Worm (Caenorhabditis elegans) whole organism, L3 larva: Measurements from ENCODE around the gene eco-1.
A peak's percentile ranks its signal among the peaks of the same experiment; 100 is the strongest.

ENCODE experiments used
- R02D3.7 ChIP-seq: fragments of 150-350 bp; optimal IDR thresholded peaks from 2 replicates; lab custom pipeline; 2014; ENCODE audit warnings: missing biosample characterization, missing genetic modification characterization
- ZK546.5 ChIP-seq: sonication (generic microtip); optimal IDR thresholded peaks from 2 replicates; lab custom pipeline; 2017; ENCODE audit warnings: missing biosample characterization, missing genetic modification characterization
- aly-2 ChIP-seq: fragments of 150-350 bp; optimal IDR thresholded peaks from 2 replicates; lab custom pipeline; 2014; ENCODE audit warnings: missing biosample characterization, missing genetic modification characterization
- ama-1 ChIP-seq: fragments of 150-350 bp; optimal IDR thresholded peaks from 2 replicates; lab custom pipeline; 2018
- ceh-16 ChIP-seq: sonication (generic microtip); optimal IDR thresholded peaks from 2 replicates; lab custom pipeline; 2017; ENCODE audit warnings: missing biosample characterization, missing genetic modification characterization
- ceh-28 ChIP-seq: fragments of 150-350 bp; optimal IDR thresholded peaks from 2 replicates; lab custom pipeline; 2014; ENCODE audit warnings: missing biosample characterization, missing genetic modification reagents, missing genetic modification characterization
- ceh-82 ChIP-seq: fragments of 150-350 bp; optimal IDR thresholded peaks from 2 replicates; lab custom pipeline; 2014; ENCODE audit warnings: missing biosample characterization, missing genetic modification characterization
- ceh-9 ChIP-seq: sonication (generic microtip); optimal IDR thresholded peaks from 2 replicates; lab custom pipeline; 2018; ENCODE audit warnings: missing biosample characterization, missing genetic modification characterization
- daf-12 ChIP-seq: fragments of 150-350 bp; optimal IDR thresholded peaks from 2 replicates; lab custom pipeline; 2014; ENCODE audit warnings: missing biosample characterization, missing genetic modification reagents, missing genetic modification characterization
- egl-27 ChIP-seq: sonication (generic microtip); optimal IDR thresholded peaks from 4 replicates; lab custom pipeline; 2017; ENCODE audit warnings: missing biosample characterization, missing genetic modification reagents, missing genetic modification characterization
- egl-5 ChIP-seq: fragments of 150-350 bp; optimal IDR thresholded peaks from 2 replicates; lab custom pipeline; 2017; ENCODE audit warnings: missing biosample characterization, missing genetic modification reagents, missing genetic modification characterization, inconsistent platforms
- elt-1 ChIP-seq: fragments of 150-350 bp; optimal IDR thresholded peaks from 2 replicates; lab custom pipeline; 2014; ENCODE audit warnings: missing biosample characterization, missing genetic modification characterization
- elt-2 ChIP-seq: sonication (generic microtip); optimal IDR thresholded peaks from 2 replicates; lab custom pipeline; 2016; ENCODE audit warnings: missing genetic modification reagents, mild to moderate bottlenecking, missing genetic modification characterization, missing compliant biosample characterization
- elt-3 ChIP-seq, 3 experiments: fragments of 150-350 bp in 1 of 3; sonication (generic microtip) in 2 of 3; optimal IDR thresholded peaks; 2 replicates in 2 of 3; 4 replicates in 1 of 3; lab custom pipeline; 2014 to 2017; ENCODE audit warnings: missing biosample characterization in 3 of 3, missing genetic modification characterization in 3 of 3
- eor-1 ChIP-seq, 2 experiments: fragments of 150-350 bp; optimal IDR thresholded peaks; 2 replicates each; lab custom pipeline; 2014 to 2018; ENCODE audit warnings: missing biosample characterization in 2 of 2, missing genetic modification characterization in 2 of 2
- fkh-10 ChIP-seq: sonication (generic microtip); optimal IDR thresholded peaks from 2 replicates; lab custom pipeline; 2017; ENCODE audit warnings: missing biosample characterization, missing genetic modification reagents, missing genetic modification characterization
- fkh-2 ChIP-seq: fragments of 150-350 bp; optimal IDR thresholded peaks from 2 replicates; lab custom pipeline; 2014; ENCODE audit warnings: missing biosample characterization, missing genetic modification reagents, missing genetic modification characterization
- fos-1 ChIP-seq: fragments of 150-350 bp; optimal IDR thresholded peaks from 2 replicates; lab custom pipeline; 2014; ENCODE audit warnings: missing biosample characterization, missing genetic modification characterization
- hmg-11 ChIP-seq: sonication (generic microtip); optimal IDR thresholded peaks from 2 replicates; lab custom pipeline; 2016; ENCODE audit warnings: missing genetic modification characterization, missing compliant biosample characterization
- jun-1 ChIP-seq: fragments of 150-350 bp; optimal IDR thresholded peaks from 2 replicates; lab custom pipeline; 2014; ENCODE audit warnings: missing biosample characterization, missing genetic modification reagents, missing genetic modification characterization
- lin-15B ChIP-seq: fragments of 150-350 bp; optimal IDR thresholded peaks from 2 replicates; lab custom pipeline; 2014; ENCODE audit warnings: missing biosample characterization, missing genetic modification characterization
- lin-39 ChIP-seq: fragments of 150-350 bp; optimal IDR thresholded peaks from 2 replicates; lab custom pipeline; 2018; ENCODE audit warnings: missing biosample characterization, missing genetic modification reagents, missing genetic modification characterization
- lsy-12 ChIP-seq: sonication (generic microtip); optimal IDR thresholded peaks from 2 replicates; lab custom pipeline; 2016; ENCODE audit warnings: mild to moderate bottlenecking, missing genetic modification characterization, missing compliant biosample characterization
- mdl-1 ChIP-seq: fragments of 150-350 bp; optimal IDR thresholded peaks from 2 replicates; lab custom pipeline; 2014; ENCODE audit warnings: missing biosample characterization, missing genetic modification characterization
- mml-1 ChIP-seq: fragments of 150-350 bp; sonication (generic microtip); optimal IDR thresholded peaks from 3 replicates; lab custom pipeline; 2014; ENCODE audit warnings: missing biosample characterization, missing genetic modification characterization
- nfya-1 ChIP-seq: sonication (generic microtip); optimal IDR thresholded peaks from 2 replicates; lab custom pipeline; 2017; ENCODE audit warnings: missing genetic modification characterization, mild to moderate bottlenecking, missing compliant biosample characterization, antibody characterized with exemption, moderate library complexity; ENCODE audit not compliant: insufficient read depth
- nhr-11 ChIP-seq: fragments of 150-350 bp; optimal IDR thresholded peaks from 2 replicates; lab custom pipeline; 2014; ENCODE audit warnings: missing biosample characterization, missing genetic modification characterization
- nhr-12 ChIP-seq: fragments of 150-350 bp; optimal IDR thresholded peaks from 2 replicates; lab custom pipeline; 2014; ENCODE audit warnings: missing biosample characterization, missing genetic modification characterization
- nhr-23 ChIP-seq: fragments of 150-350 bp; optimal IDR thresholded peaks from 2 replicates; lab custom pipeline; 2014; ENCODE audit warnings: missing biosample characterization, missing genetic modification reagents, missing genetic modification characterization
- nhr-237 ChIP-seq: fragments of 150-350 bp; optimal IDR thresholded peaks from 2 replicates; lab custom pipeline; 2014; ENCODE audit warnings: missing biosample characterization, missing genetic modification characterization
- nhr-25 ChIP-seq: sonication (generic microtip); optimal IDR thresholded peaks from 2 replicates; lab custom pipeline; 2017; ENCODE audit warnings: missing biosample characterization, missing genetic modification characterization
- nhr-28 ChIP-seq: fragments of 150-350 bp; optimal IDR thresholded peaks from 2 replicates; lab custom pipeline; 2014; ENCODE audit warnings: missing biosample characterization, missing genetic modification characterization
- nhr-43 ChIP-seq: sonication (generic microtip); optimal IDR thresholded peaks from 2 replicates; lab custom pipeline; 2016; ENCODE audit warnings: mild to moderate bottlenecking, missing genetic modification characterization, missing compliant biosample characterization; ENCODE audit not compliant: poor library complexity, severe bottlenecking
- nhr-67 ChIP-seq: fragments of 150-350 bp; optimal IDR thresholded peaks from 2 replicates; lab custom pipeline; 2014; ENCODE audit warnings: missing biosample characterization, missing genetic modification characterization
- nhr-76 ChIP-seq: fragments of 150-350 bp; sonication (generic microtip); optimal IDR thresholded peaks from 5 replicates; lab custom pipeline; 2014; ENCODE audit warnings: missing biosample characterization, missing genetic modification characterization
- nhr-77 ChIP-seq: fragments of 150-350 bp; optimal IDR thresholded peaks from 2 replicates; lab custom pipeline; 2014; ENCODE audit warnings: missing biosample characterization, missing genetic modification characterization
- pha-4 ChIP-seq: fragments of 150-350 bp; optimal IDR thresholded peaks from 2 replicates; lab custom pipeline; 2014; ENCODE audit warnings: missing biosample characterization, missing genetic modification reagents, missing genetic modification characterization
- pqm-1 ChIP-seq: fragments of 150-350 bp; optimal IDR thresholded peaks from 2 replicates; lab custom pipeline; 2017; ENCODE audit warnings: missing biosample characterization, missing genetic modification characterization, inconsistent platforms
- sea-2 ChIP-seq: fragments of 150-350 bp; sonication (generic microtip); optimal IDR thresholded peaks from 4 replicates; lab custom pipeline; 2014; ENCODE audit warnings: missing biosample characterization, missing genetic modification reagents, missing genetic modification characterization
- skn-1 ChIP-seq: fragments of 150-350 bp; optimal IDR thresholded peaks from 2 replicates; lab custom pipeline; 2014; ENCODE audit warnings: missing biosample characterization, missing genetic modification characterization
- snpc-4 ChIP-seq: fragments of 150-350 bp; optimal IDR thresholded peaks from 2 replicates; lab custom pipeline; 2014; ENCODE audit warnings: missing biosample characterization, missing genetic modification characterization
- tbx-2 ChIP-seq: sonication (generic microtip); optimal IDR thresholded peaks from 2 replicates; lab custom pipeline; 2016; ENCODE audit warnings: mild to moderate bottlenecking, missing genetic modification characterization, missing compliant biosample characterization
- unc-39 ChIP-seq: sonication (generic microtip); optimal IDR thresholded peaks from 4 replicates; lab custom pipeline; 2017; ENCODE audit warnings: missing biosample characterization, missing genetic modification characterization
- unc-62 ChIP-seq: fragments of 150-350 bp; sonication (generic microtip); optimal IDR thresholded peaks from 4 replicates; lab custom pipeline; 2014; ENCODE audit warnings: missing biosample characterization, missing genetic modification reagents, missing genetic modification characterization
- zag-1 ChIP-seq: fragments of 150-350 bp; optimal IDR thresholded peaks from 2 replicates; lab custom pipeline; 2014; ENCODE audit warnings: missing biosample characterization, missing genetic modification characterization
- ztf-11 ChIP-seq: fragments of 150-350 bp; optimal IDR thresholded peaks from 2 replicates; lab custom pipeline; 2014; ENCODE audit warnings: missing biosample characterization, missing genetic modification characterization
- ztf-4 ChIP-seq: fragments of 150-350 bp; optimal IDR thresholded peaks from 2 replicates; lab custom pipeline; 2014; ENCODE audit warnings: missing biosample characterization, missing genetic modification characterization

The eco-1 gene

DNA sequence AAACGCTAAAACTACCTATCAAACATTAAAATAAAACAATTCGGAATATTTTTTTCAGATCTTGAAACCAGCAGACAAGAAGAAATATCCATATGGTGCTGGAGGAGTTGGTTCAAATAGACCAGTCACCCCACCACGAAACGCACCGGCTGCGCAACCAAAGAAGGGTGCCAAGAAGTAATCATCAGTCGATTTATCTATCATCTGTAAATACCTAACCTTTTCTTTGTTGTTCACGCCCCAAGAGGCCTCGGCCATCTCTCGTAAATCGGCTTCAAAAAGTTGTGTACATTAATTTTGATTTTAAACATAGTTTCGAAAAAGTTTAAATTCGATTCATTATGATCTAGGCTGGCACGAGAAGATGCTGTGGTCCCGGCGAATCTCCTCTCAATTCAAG lies 20.9 kb downstream of the eco-1 start:
- TF ChIP-seq ama-1 (peak; percentile 53), nhr-25 (tag; lab: Kevin White, UChicago) (no peak)

DNA sequence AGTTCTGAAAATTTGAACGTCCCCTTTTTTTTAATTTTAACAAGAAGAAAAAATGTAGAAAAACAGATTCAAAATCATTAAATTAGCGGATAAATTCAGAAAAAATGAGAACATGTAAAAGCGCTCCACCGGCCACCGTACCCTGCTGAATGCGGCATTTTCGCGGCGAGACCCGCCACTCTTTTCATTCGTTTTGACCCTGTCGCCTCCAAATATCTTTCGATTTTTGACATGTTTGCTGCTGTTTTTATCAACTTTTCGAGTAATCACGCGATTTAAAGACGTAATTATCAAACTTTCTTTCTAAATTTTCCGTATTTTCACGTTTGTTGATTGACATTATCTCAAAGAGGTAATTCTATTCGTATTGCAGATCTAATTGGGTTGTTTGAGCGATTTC lies 22.7 kb downstream of the eco-1 start, which contains the start of gene gsp-2:
gsp-2 (plus strand) TSS at position 374 of the 400 bp plus-strand sequence.
- TF ChIP-seq ceh-16 (tag; lab: Kevin White, UChicago), result no peak
- peak; percentile 57 for TF ChIP-seq pqm-1
- no peak for TF ChIP-seq fkh-10
- no peak for TF ChIP-seq nhr-43
- TF ChIP-seq ceh-82 (tag; lab: Kevin White, UChicago), result no peak
- TF ChIP-seq nhr-237 (tag; lab: Kevin White, UChicago), result no peak
- TF ChIP-seq egl-27 (tag; lab: Kevin White, UChicago), result no peak
- no peak for TF ChIP-seq ztf-4
- no peak for TF ChIP-seq fos-1 (tag; lab: Kevin White, UChicago)
- peak; percentile 65 for TF ChIP-seq elt-2 (tag; lab: Kevin White, UChicago)
- peak; percentile 80 for TF ChIP-seq lin-39
- TF ChIP-seq sea-2 (GFP tag; lab: Kevin White, UChicago), result no peak
- TF ChIP-seq lsy-12, result peak; percentile 46
- TF ChIP-seq nhr-11, result no peak
- peak; percentile 88 for TF ChIP-seq nhr-23 (tag; lab: Kevin White, UChicago)
- TF ChIP-seq nhr-76 (tag; lab: Kevin White, UChicago), result no peak
- peak; percentile 62 for TF ChIP-seq snpc-4 (tag; lab: Kevin White, UChicago)
- TF ChIP-seq tbx-2 (tag; lab: Kevin White, UChicago), result no peak
- TF ChIP-seq fkh-2, result no peak
- TF ChIP-seq nhr-25 (tag; lab: Kevin White, UChicago), result peak; percentile 51
- TF ChIP-seq mml-1 (tag; lab: Kevin White, UChicago), result no peak
- TF ChIP-seq eor-1 (tag; optimal IDR thresholded peaks at IDR 0.05; lab: Kevin White, UChicago), result no peak
- TF ChIP-seq ama-1, result peak; percentile 52
- peak; percentile 91 for TF ChIP-seq nfya-1 (tag; lab: Kevin White, UChicago)
- no peak for TF ChIP-seq zag-1
- TF ChIP-seq elt-1 (tag; lab: Kevin White, UChicago), result no peak
- TF ChIP-seq lin-15B (tag; lab: Kevin White, UChicago), result peak; percentile 93
- TF ChIP-seq mdl-1, result no peak
- TF ChIP-seq pha-4, result peak; percentile 86
- peak; percentile 52 for TF ChIP-seq R02D3.7 (tag; lab: Kevin White, UChicago)
- peak; percentile 29 for TF ChIP-seq jun-1 (tag; lab: Kevin White, UChicago)
- peak; percentile 67 for TF ChIP-seq egl-5
- TF ChIP-seq aly-2 (tag; lab: Kevin White, UChicago), result no peak
- TF ChIP-seq nhr-12 (tag; lab: Kevin White, UChicago), result no peak
- TF ChIP-seq nhr-28 (tag; lab: Kevin White, UChicago), result no peak
- TF ChIP-seq unc-39 (tag; lab: Kevin White, UChicago), result no peak
- peak; percentile 34 for TF ChIP-seq hmg-11 (tag; lab: Kevin White, UChicago)
- no peak for TF ChIP-seq elt-3 (tag; optimal IDR thresholded peaks at IDR 0.05; lab: Kevin White, UChicago)
- TF ChIP-seq unc-62, result no peak
- no peak for TF ChIP-seq ztf-11 (tag; lab: Kevin White, UChicago)
- TF ChIP-seq ceh-9, result no peak
- no peak for TF ChIP-seq skn-1 (tag; lab: Kevin White, UChicago)
- no peak for TF ChIP-seq nhr-67 (tag; lab: Kevin White, UChicago)
- no peak for TF ChIP-seq ceh-28 (tag; lab: Kevin White, UChicago)
- TF ChIP-seq daf-12 (tag; lab: Kevin White, UChicago), result no peak
- peak; percentile 56 for TF ChIP-seq ZK546.5 (tag; lab: Kevin White, UChicago)
- TF ChIP-seq nhr-77, result no peak
